Worm (Caenorhabditis elegans) whole organism, L4 larva: ENCODE results near the gene C03B1.10.

Experiments used
- D1046.2 ChIP-seq: fragments of 200-800 bp; sonication (Bioruptor generic); IDR thresholded peaks from 2 replicates; pipeline ENCODE4 v1.3.6; 2022; ENCODE audit warnings: missing genetic modification characterization, missing compliant biosample characterization
- F37D6.2 ChIP-seq: sonication (generic microtip); optimal IDR thresholded peaks from 2 replicates; lab custom pipeline; 2016; ENCODE audit warnings: mild to moderate bottlenecking, missing genetic modification characterization, missing compliant biosample characterization
- aha-1 ChIP-seq: fragments of 150-350 bp; peaks from one replicate; lab custom pipeline; 2014; ENCODE audit warnings: missing biosample characterization, missing genetic modification characterization
- ama-1 ChIP-seq: fragments of 150-350 bp; optimal IDR thresholded peaks from 2 replicates; lab custom pipeline; 2014; ENCODE audit warnings: inconsistent platforms, mixed read lengths
- attf-4 ChIP-seq: sonication (generic microtip); optimal IDR thresholded peaks from 3 replicates; lab custom pipeline; 2017; ENCODE audit warnings: missing biosample characterization, missing genetic modification characterization
- ceh-32 ChIP-seq: sonication (generic microtip); optimal IDR thresholded peaks from 2 replicates; lab custom pipeline; 2016; ENCODE audit warnings: mild to moderate bottlenecking, missing genetic modification characterization, missing compliant biosample characterization; ENCODE audit not compliant: poor library complexity
- ceh-82 ChIP-seq: sonication (generic microtip); optimal IDR thresholded peaks from 2 replicates; lab custom pipeline; 2017; ENCODE audit warnings: missing biosample characterization, missing genetic modification characterization
- cey-2 ChIP-seq: sonication (generic microtip); optimal IDR thresholded peaks from 3 replicates; lab custom pipeline; 2017; ENCODE audit warnings: missing genetic modification characterization, mild to moderate bottlenecking, missing compliant biosample characterization, antibody characterized with exemption, borderline replicate concordance; ENCODE audit not compliant: insufficient read depth
- ctbp-1 ChIP-seq: fragments of 200-800 bp; sonication (Bioruptor generic); IDR thresholded peaks from 2 replicates; pipeline ENCODE4 v1.3.6; 2022; ENCODE audit warnings: missing genetic modification reagents, missing genetic modification characterization, missing compliant biosample characterization
- daf-16 ChIP-seq, 3 experiments: sonication (generic microtip); optimal IDR thresholded peaks; 2 replicates each; lab custom pipeline; 2016 to 2017; ENCODE audit warnings: missing genetic modification characterization in 3 of 3, missing genetic modification reagents in 3 of 3, mild to moderate bottlenecking in 2 of 3, missing compliant biosample characterization in 2 of 3, missing biosample characterization in 1 of 3, moderate library complexity in 1 of 3
- daf-8 ChIP-seq: fragments of 200-800 bp; sonication (Bioruptor generic); IDR thresholded peaks from 2 replicates; pipeline ENCODE4 v1.3.6; 2022; ENCODE audit warnings: missing genetic modification characterization, missing compliant biosample characterization
- duxl-1 ChIP-seq: sonication (generic microtip); optimal IDR thresholded peaks from 2 replicates; lab custom pipeline; 2016; ENCODE audit warnings: mild to moderate bottlenecking, missing genetic modification characterization, moderate library complexity, missing compliant biosample characterization; ENCODE audit not compliant: poor library complexity
- fos-1 ChIP-seq: fragments of 150-350 bp; optimal IDR thresholded peaks from 2 replicates; lab custom pipeline; 2014; ENCODE audit warnings: missing biosample characterization, missing genetic modification characterization
- gei-8 ChIP-seq: fragments of 200-800 bp; sonication (Bioruptor generic); optimal IDR thresholded peaks from 2 replicates; lab custom pipeline; 2018; ENCODE audit warnings: mild to moderate bottlenecking, missing genetic modification characterization, missing compliant biosample characterization
- hif-1 ChIP-seq, 2 experiments: sonication (generic microtip); optimal IDR thresholded peaks; 2 replicates each; lab custom pipeline; 2016 to 2017; ENCODE audit warnings: missing compliant biosample characterization in 2 of 2, missing genetic modification characterization in 2 of 2, missing genetic modification reagents in 2 of 2, missing genotype in 2 of 2, mild to moderate bottlenecking in 1 of 2
- hlh-11 ChIP-seq: fragments of 200-800 bp; sonication (Bioruptor generic); optimal IDR thresholded peaks from 2 replicates; lab custom pipeline; 2018; ENCODE audit warnings: mild to moderate bottlenecking, missing genetic modification characterization, missing compliant biosample characterization
- hlh-30 ChIP-seq: sonication (generic microtip); optimal IDR thresholded peaks from 2 replicates; lab custom pipeline; 2017; ENCODE audit warnings: antibody characterized with exemption, mild to moderate bottlenecking, missing genetic modification characterization, missing compliant biosample characterization; ENCODE audit not compliant: insufficient read depth
- hmg-1.1 ChIP-seq: fragments of 200-800 bp; sonication (Bioruptor generic); IDR thresholded peaks from 2 replicates; pipeline ENCODE4 v1.3.6; 2022; ENCODE audit warnings: missing genetic modification reagents, missing genetic modification characterization, missing compliant biosample characterization
- jun-1 ChIP-seq: fragments of 150-350 bp; optimal IDR thresholded peaks from 2 replicates; lab custom pipeline; 2014; ENCODE audit warnings: missing biosample characterization, missing genetic modification reagents, missing genetic modification characterization
- lim-7 ChIP-seq: fragments of 200-800 bp; sonication (Bioruptor generic); IDR thresholded peaks from 2 replicates; pipeline ENCODE4 v1.3.6; 2022; ENCODE audit warnings: missing genetic modification characterization, missing compliant biosample characterization
- lin-1 ChIP-seq: fragments of 200-800 bp; sonication (Bioruptor generic); IDR thresholded peaks from 2 replicates; pipeline ENCODE4 v1.3.6; 2022; ENCODE audit warnings: missing genetic modification reagents, missing genetic modification characterization, missing compliant biosample characterization
- madf-5 ChIP-seq, 2 experiments: fragments of 200-800 bp; sonication (Bioruptor generic); IDR thresholded peaks; 2 replicates each; pipeline ENCODE4 v1.3.6; 2022; ENCODE audit warnings: missing compliant biosample characterization in 2 of 2, missing genetic modification characterization in 2 of 2
- mdt-29 ChIP-seq: fragments of 200-800 bp; sonication (Bioruptor generic); IDR thresholded peaks from 2 replicates; pipeline ENCODE4 v1.3.6; 2022; ENCODE audit warnings: missing genetic modification reagents, missing genetic modification characterization, missing compliant biosample characterization
- mxl-2 ChIP-seq: fragments of 200-800 bp; sonication (Bioruptor generic); conservative IDR thresholded peaks from 2 replicates; pipeline ENCODE4 v1.3.6; 2022; ENCODE audit warnings: missing genetic modification reagents, missing genetic modification characterization, missing compliant biosample characterization
- nhr-11 ChIP-seq: fragments of 150-350 bp; optimal IDR thresholded peaks from 2 replicates; lab custom pipeline; 2014; ENCODE audit warnings: missing biosample characterization, missing genetic modification characterization
- nhr-237 ChIP-seq: sonication (generic microtip); optimal IDR thresholded peaks from 2 replicates; lab custom pipeline; 2017; ENCODE audit warnings: missing biosample characterization, missing genetic modification characterization
- nhr-28 ChIP-seq: fragments of 150-350 bp; optimal IDR thresholded peaks from 2 replicates; lab custom pipeline; 2014; ENCODE audit warnings: missing biosample characterization, missing genetic modification characterization
- nhr-42 ChIP-seq: fragments of 200-800 bp; sonication (Bioruptor generic); IDR thresholded peaks from 2 replicates; pipeline ENCODE4 v1.3.6; 2022; ENCODE audit warnings: missing genetic modification characterization, missing compliant biosample characterization
- nhr-6 ChIP-seq: fragments of 150-350 bp; optimal IDR thresholded peaks from 2 replicates; lab custom pipeline; 2014; ENCODE audit warnings: missing biosample characterization, missing genetic modification characterization
- rbr-2 ChIP-seq: sonication (generic microtip); optimal IDR thresholded peaks from 2 replicates; lab custom pipeline; 2016; ENCODE audit warnings: missing genotype, missing genetic modification characterization, missing compliant biosample characterization
- sdz-12 ChIP-seq: fragments of 200-800 bp; sonication (Bioruptor generic); optimal IDR thresholded peaks from 2 replicates; lab custom pipeline; 2018; ENCODE audit warnings: mild to moderate bottlenecking, missing genetic modification characterization, missing compliant biosample characterization
- snpc-1.2 ChIP-seq: fragments of 200-800 bp; sonication (Bioruptor generic); IDR thresholded peaks from 2 replicates; pipeline ENCODE4 v1.3.6; 2022; ENCODE audit warnings: missing genetic modification reagents, missing genetic modification characterization, missing compliant biosample characterization
- snpc-4 ChIP-seq: fragments of 150-350 bp; optimal IDR thresholded peaks from 2 replicates; lab custom pipeline; 2014; ENCODE audit warnings: missing biosample characterization, missing genetic modification characterization
- spr-1 ChIP-seq: sonication (generic microtip); optimal IDR thresholded peaks from 2 replicates; lab custom pipeline; 2016; ENCODE audit warnings: mild to moderate bottlenecking, missing genetic modification characterization, missing compliant biosample characterization
- spr-3 ChIP-seq: fragments of 200-800 bp; sonication (Bioruptor generic); optimal IDR thresholded peaks from 2 replicates; lab custom pipeline; 2018; ENCODE audit warnings: mild to moderate bottlenecking, missing genetic modification characterization, missing compliant biosample characterization
- ztf-11 ChIP-seq: fragments of 150-350 bp; optimal IDR thresholded peaks from 2 replicates; lab custom pipeline; 2014; ENCODE audit warnings: missing biosample characterization, missing genetic modification characterization

Gene C03B1.10

DNA sequence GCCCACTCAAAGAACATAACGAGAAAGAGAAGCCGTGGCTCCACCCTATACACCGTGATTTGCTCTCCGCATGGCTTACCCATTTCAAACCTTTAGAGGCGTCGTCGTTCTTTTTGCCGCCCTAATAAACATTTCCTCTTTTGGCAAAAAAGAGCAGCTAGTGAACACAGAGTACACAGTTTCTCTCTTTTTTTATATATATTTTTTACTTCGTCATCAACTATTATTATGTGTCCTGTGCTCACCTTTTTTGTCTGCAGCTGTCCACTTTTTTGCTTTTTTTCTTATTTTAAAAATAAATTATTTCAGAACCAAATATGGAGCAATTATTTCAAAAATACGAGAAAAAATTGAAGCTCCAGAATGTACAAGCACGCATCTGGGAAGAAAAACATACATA, 12.0 kb upstream of the C03B1.10 start, which contains the start of gene C03B1.2:
TSS of gene C03B1.2 (plus strand) at position 301 of the 400 bp plus-strand sequence.
- TF ChIP-seq nhr-28 (tag; lab: Kevin White, UChicago) (no peak), nhr-6 (tag; lab: Kevin White, UChicago) (no peak), snpc-1.2 (GFP tag; lab: Robert Waterston, UW) (no peak), gei-8 (no peak), duxl-1 (tag; lab: Kevin White, UChicago) (no peak), madf-5 (GFP tag; IDR thresholded peaks at IDR 0.05; lab: Robert Waterston, UW) (no peak), snpc-4 (tag; lab: Kevin White, UChicago) (no peak)
- TF ChIP-seq, all 104 proteins: peak for 0

DNA sequence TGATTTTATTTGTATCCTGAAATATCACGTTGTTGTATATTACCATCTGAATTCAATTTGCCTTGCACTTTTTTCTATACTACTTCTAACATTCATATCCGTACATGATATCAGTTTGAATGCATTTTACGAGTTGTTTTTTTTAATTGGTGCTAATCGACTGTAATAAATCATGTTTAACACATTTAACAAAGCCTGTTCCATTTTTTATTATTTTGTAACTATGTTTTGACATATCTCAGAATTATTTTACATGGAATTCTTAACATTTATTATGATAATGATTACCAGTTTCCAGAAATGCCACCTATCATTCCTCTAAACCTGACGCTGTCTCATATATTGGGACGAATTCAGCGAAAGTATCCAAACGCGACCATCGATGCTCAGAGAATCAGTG, 8.0 kb upstream of the C03B1.10 start, which contains the start of gene C03B1.3:
TSS of gene C03B1.3 (plus strand) at position 301 of the 400 bp plus-strand sequence.
- TF ChIP-seq ama-1 (lab: Kevin White, UChicago) (no peak), daf-8 (GFP tag; lab: Robert Waterston, UW) (no peak), D1046.2 (GFP tag; lab: Robert Waterston, UW) (no peak), ceh-32 (tag; lab: Kevin White, UChicago) (no peak), duxl-1 (tag; lab: Kevin White, UChicago) (no peak), nhr-237 (tag; lab: Kevin White, UChicago) (no peak), lim-7 (GFP tag; lab: Robert Waterston, UW) (no peak), fos-1 (tag; lab: Kevin White, UChicago) (no peak), spr-1 (tag; lab: Kevin White, UChicago) (no peak), jun-1 (no peak), F37D6.2 (tag; lab: Kevin White, UChicago) (no peak), lin-1 (GFP tag; lab: Robert Waterston, UW) (no peak), ztf-11 (no peak), spr-3 (GFP tag; lab: Kevin White, UChicago) (no peak), rbr-2 (tag; lab: Kevin White, UChicago) (no peak), hlh-30 (tag; lab: Kevin White, UChicago) (no peak), cey-2 (no peak)

DNA sequence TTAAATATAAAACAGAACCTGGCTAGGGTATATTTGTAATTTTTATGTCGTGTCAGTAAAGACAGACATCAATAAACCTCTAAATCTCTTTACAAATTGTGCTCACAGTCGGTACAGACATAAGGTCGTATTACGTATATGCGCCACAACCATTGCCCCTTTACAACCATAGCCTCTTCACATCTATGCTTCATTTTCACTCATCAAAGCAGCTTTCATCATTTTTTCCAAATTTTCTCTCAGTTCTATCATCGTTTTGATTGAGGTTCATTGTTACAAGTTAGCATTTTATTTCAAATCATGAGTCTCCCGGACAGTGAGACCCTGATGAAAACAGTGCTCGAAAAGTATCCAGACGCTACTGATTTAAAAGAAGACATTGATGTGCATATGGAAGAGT, 6.5 kb upstream of the C03B1.10 start, which contains the start of gene C03B1.4:
TSS of gene C03B1.4 (plus strand) at position 301 of the 400 bp plus-strand sequence.
- no peak for TF ChIP-seq attf-4 (tag; lab: Kevin White, UChicago)
- TF ChIP-seq ctbp-1 (GFP tag; lab: Robert Waterston, UW): no peak
- TF ChIP-seq fos-1 (tag; lab: Kevin White, UChicago): no peak
- TF ChIP-seq aha-1: no peak
- no peak for TF ChIP-seq mxl-2
- no peak for TF ChIP-seq madf-5 (GFP tag; IDR thresholded peaks at IDR 0.05; lab: Robert Waterston, UW)
- TF ChIP-seq, all 104 proteins: peak for 0

DNA sequence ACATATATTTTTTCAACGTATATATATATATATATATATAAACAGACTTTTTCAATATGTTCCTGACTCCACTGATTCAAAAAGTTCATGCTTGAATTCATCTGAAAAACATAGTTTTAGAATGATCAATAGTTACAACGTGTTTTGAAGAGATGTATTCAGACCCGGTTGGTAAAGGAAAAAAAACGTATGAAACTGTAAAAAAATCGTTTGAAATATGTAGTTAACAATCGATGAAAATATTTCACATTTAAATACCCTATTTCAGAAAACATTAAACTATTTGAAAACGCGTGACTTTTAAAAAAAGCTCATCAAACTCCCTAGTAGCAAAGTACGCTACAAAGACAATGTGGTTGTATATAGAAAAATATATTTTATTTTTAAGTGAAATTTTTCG, 3.0 kb upstream of the C03B1.10 start, which contains the start of gene C03B1.14:
TSS of gene C03B1.14 (minus strand) at position 101 of the 400 bp plus-strand sequence.
- TF ChIP-seq rbr-2 (tag; lab: Kevin White, UChicago) (no peak), ceh-82 (no peak), spr-1 (tag; lab: Kevin White, UChicago) (no peak), hif-1 (tag; optimal IDR thresholded peaks at IDR 0.05; lab: Kevin White, UChicago) (no peak), mdt-29 (GFP tag; lab: Robert Waterston, UW) (no peak), fos-1 (tag; lab: Kevin White, UChicago) (no peak), nhr-42 (GFP tag; lab: Robert Waterston, UW) (no peak), sdz-12 (GFP tag; lab: Kevin White, UChicago) (no peak), daf-16 (GFP tag; optimal IDR thresholded peaks at IDR 0.05; lab: Kevin White, UChicago) (no peak), daf-16 (tag; optimal IDR thresholded peaks at IDR 0.05; lab: Kevin White, UChicago) (no peak), spr-3 (GFP tag; lab: Kevin White, UChicago) (no peak), hlh-11 (tag; lab: Kevin White, UChicago) (no peak), hmg-1.1 (no peak), nhr-11 (tag; lab: Kevin White, UChicago) (no peak)
- TF ChIP-seq, all 104 proteins: peak for 0
